Worm (Caenorhabditis elegans) whole organism, L1 larva: ENCODE results near the gene pes-10.

ENCODE experiments used
- C34B4.2 ChIP-seq: sonication (generic microtip); optimal IDR thresholded peaks from 2 replicates; lab custom pipeline; 2017; ENCODE audit warnings: mild to moderate bottlenecking, missing genetic modification characterization, missing compliant biosample characterization
- aly-2 ChIP-seq: fragments of 150-350 bp; optimal IDR thresholded peaks from 2 replicates; lab custom pipeline; 2014; ENCODE audit warnings: missing biosample characterization, missing genetic modification characterization
- ama-1 ChIP-seq: fragments of 150-350 bp; optimal IDR thresholded peaks from 2 replicates; lab custom pipeline; 2014
- ceh-8 ChIP-seq: fragments of 200-800 bp; sonication (Bioruptor generic); optimal IDR thresholded peaks from 2 replicates; lab custom pipeline; 2018; ENCODE audit warnings: mild to moderate bottlenecking, missing genetic modification characterization, moderate library complexity, missing compliant biosample characterization
- ceh-88 ChIP-seq: fragments of 200-800 bp; sonication (Bioruptor generic); IDR thresholded peaks from 2 replicates; pipeline ENCODE4 v1.3.6; 2022; ENCODE audit warnings: missing genetic modification characterization, missing compliant biosample characterization
- ceh-90 ChIP-seq: sonication (generic microtip); optimal IDR thresholded peaks from 2 replicates; lab custom pipeline; 2016; ENCODE audit warnings: missing genetic modification characterization, missing compliant biosample characterization
- ces-1 ChIP-seq: fragments of 150-350 bp; optimal IDR thresholded peaks from 2 replicates; lab custom pipeline; 2014; ENCODE audit warnings: missing biosample characterization, missing genetic modification reagents, missing genetic modification characterization
- dpl-1 ChIP-seq, 3 experiments: fragments of 150-350 bp in 2 of 3; sonication (generic microtip) in 1 of 3; optimal IDR thresholded peaks; 2 replicates each; lab custom pipeline; 2014 to 2017; ENCODE audit warnings: missing biosample characterization in 3 of 3, missing genetic modification characterization in 3 of 3, missing genetic modification reagents in 3 of 3
- dsc-1 ChIP-seq: sonication (generic microtip); optimal IDR thresholded peaks from 2 replicates; lab custom pipeline; 2016; ENCODE audit warnings: mild to moderate bottlenecking, missing genetic modification characterization, missing compliant biosample characterization
- efl-1 ChIP-seq, 4 experiments: fragments of 150-350 bp; optimal IDR thresholded peaks in 3 of 4; peaks in 1 of 4; 1 replicate in 1 of 4; 2 replicates in 3 of 4; lab custom pipeline; 2014; ENCODE audit warnings: missing biosample characterization in 2 of 4, missing genetic modification characterization in 2 of 4, missing genetic modification reagents in 2 of 4
- efl-3 ChIP-seq: fragments of 200-800 bp; sonication (Bioruptor generic); optimal IDR thresholded peaks from 2 replicates; lab custom pipeline; 2018; ENCODE audit warnings: mild to moderate bottlenecking, missing genetic modification characterization, missing compliant biosample characterization
- egl-13 ChIP-seq: sonication (generic microtip); optimal IDR thresholded peaks from 2 replicates; lab custom pipeline; 2016; ENCODE audit warnings: missing genotype, missing genetic modification reagents, missing genetic modification characterization, missing compliant biosample characterization
- elt-3 ChIP-seq, 6 experiments: fragments of 150-350 bp in 1 of 6; sonication (generic microtip); optimal IDR thresholded peaks; 2 replicates each; lab custom pipeline; 2017 to 2018; ENCODE audit warnings: missing biosample characterization in 6 of 6, missing genetic modification characterization in 6 of 6, inconsistent platforms in 1 of 6
- fos-1 ChIP-seq: fragments of 150-350 bp; optimal IDR thresholded peaks from 2 replicates; lab custom pipeline; 2014; ENCODE audit warnings: missing biosample characterization, missing genetic modification characterization
- grh-1 ChIP-seq: fragments of 200-800 bp; sonication (Bioruptor generic); IDR thresholded peaks from 2 replicates; pipeline ENCODE4 v1.3.6; 2022; ENCODE audit warnings: missing genetic modification reagents, missing genetic modification characterization, missing compliant biosample characterization
- hlh-4 ChIP-seq: sonication (generic microtip); optimal IDR thresholded peaks from 2 replicates; lab custom pipeline; 2016; ENCODE audit warnings: mild to moderate bottlenecking, missing genetic modification characterization, missing compliant biosample characterization
- irx-1 ChIP-seq: sonication (generic microtip); optimal IDR thresholded peaks from 2 replicates; lab custom pipeline; 2016; ENCODE audit warnings: missing genetic modification characterization, missing compliant biosample characterization
- isw-1 ChIP-seq: fragments of 200-800 bp; sonication (Bioruptor generic); IDR thresholded peaks from 2 replicates; pipeline ENCODE4 v1.3.6; 2022; ENCODE audit warnings: missing genetic modification characterization, missing compliant biosample characterization
- jun-1 ChIP-seq: fragments of 150-350 bp; optimal IDR thresholded peaks from 2 replicates; lab custom pipeline; 2014; ENCODE audit warnings: missing biosample characterization, missing genetic modification reagents, missing genetic modification characterization
- lin-13 ChIP-seq: fragments of 150-350 bp; optimal IDR thresholded peaks from 2 replicates; lab custom pipeline; 2014; ENCODE audit warnings: missing biosample characterization, missing genetic modification reagents, missing genetic modification characterization
- lsy-2 ChIP-seq, 2 experiments: fragments of 150-350 bp; optimal IDR thresholded peaks; 2 replicates each; lab custom pipeline; 2014; ENCODE audit warnings: missing biosample characterization in 2 of 2, missing genetic modification characterization in 2 of 2
- mef-2 ChIP-seq: fragments of 150-350 bp; optimal IDR thresholded peaks from 2 replicates; lab custom pipeline; 2014; ENCODE audit warnings: missing biosample characterization, missing genetic modification characterization
- mep-1 ChIP-seq: fragments of 150-350 bp; optimal IDR thresholded peaks from 2 replicates; lab custom pipeline; 2014; ENCODE audit warnings: missing biosample characterization, missing genetic modification characterization
- nhr-11 ChIP-seq: fragments of 150-350 bp; optimal IDR thresholded peaks from 2 replicates; lab custom pipeline; 2014; ENCODE audit warnings: missing biosample characterization, missing genetic modification characterization
- nhr-12 ChIP-seq: sonication (generic microtip); optimal IDR thresholded peaks from 2 replicates; lab custom pipeline; 2017; ENCODE audit warnings: missing biosample characterization, missing genetic modification characterization
- nhr-19 ChIP-seq: fragments of 200-800 bp; sonication (Bioruptor generic); conservative IDR thresholded peaks from 2 replicates; pipeline ENCODE4 v1.3.6; 2022; ENCODE audit warnings: missing genetic modification characterization, missing compliant biosample characterization
- nhr-20 ChIP-seq: sonication (generic microtip); optimal IDR thresholded peaks from 2 replicates; lab custom pipeline; 2016; ENCODE audit warnings: mild to moderate bottlenecking, missing genetic modification characterization, missing compliant biosample characterization
- nhr-237 ChIP-seq: fragments of 150-350 bp; optimal IDR thresholded peaks from 2 replicates; lab custom pipeline; 2014; ENCODE audit warnings: missing biosample characterization, missing genetic modification characterization
- nhr-71 ChIP-seq: sonication (generic microtip); optimal IDR thresholded peaks from 2 replicates; lab custom pipeline; 2016; ENCODE audit warnings: mild to moderate bottlenecking, missing genetic modification characterization, moderate library complexity, missing compliant biosample characterization
- nhr-76 ChIP-seq: sonication (generic microtip); optimal IDR thresholded peaks from 2 replicates; lab custom pipeline; 2017; ENCODE audit warnings: missing biosample characterization, missing genetic modification characterization
- nhr-84 ChIP-seq: sonication (generic microtip); optimal IDR thresholded peaks from 2 replicates; lab custom pipeline; 2017; ENCODE audit warnings: missing biosample characterization, missing genetic modification characterization
- nhr-85 ChIP-seq: sonication (generic microtip); peaks from one replicate; lab custom pipeline; 2016; ENCODE audit warnings: missing genetic modification characterization, inconsistent platforms, missing compliant biosample characterization
- nhr-90 ChIP-seq: sonication (generic microtip); optimal IDR thresholded peaks from 2 replicates; lab custom pipeline; 2016; ENCODE audit warnings: mild to moderate bottlenecking, missing genetic modification characterization, missing compliant biosample characterization; ENCODE audit not compliant: poor library complexity
- pax-3 ChIP-seq: fragments of 200-800 bp; sonication (Bioruptor generic); optimal IDR thresholded peaks from 2 replicates; lab custom pipeline; 2018; ENCODE audit warnings: mild to moderate bottlenecking, missing genetic modification characterization, moderate library complexity, missing compliant biosample characterization
- snu-23 ChIP-seq: sonication (generic microtip); optimal IDR thresholded peaks from 2 replicates; lab custom pipeline; 2016; ENCODE audit warnings: missing genetic modification characterization, missing compliant biosample characterization
- sptf-1 ChIP-seq: fragments of 150-350 bp; optimal IDR thresholded peaks from 2 replicates; lab custom pipeline; 2014; ENCODE audit warnings: missing biosample characterization, missing genetic modification characterization
- tlp-1 ChIP-seq: fragments of 150-350 bp; optimal IDR thresholded peaks from 2 replicates; lab custom pipeline; 2014; ENCODE audit warnings: missing biosample characterization, missing genetic modification characterization
- unc-30 ChIP-seq: sonication (generic microtip); optimal IDR thresholded peaks from 2 replicates; lab custom pipeline; 2017; ENCODE audit warnings: missing biosample characterization, missing genetic modification characterization
- vab-15 ChIP-seq: sonication (generic microtip); optimal IDR thresholded peaks from 2 replicates; lab custom pipeline; 2017; ENCODE audit warnings: missing genotype, mild to moderate bottlenecking, missing genetic modification characterization, missing compliant biosample characterization
- zag-1 ChIP-seq: fragments of 150-350 bp; optimal IDR thresholded peaks from 2 replicates; lab custom pipeline; 2014; ENCODE audit warnings: missing biosample characterization, missing genetic modification characterization
- zip-4 ChIP-seq: fragments of 200-800 bp; sonication (Bioruptor generic); optimal IDR thresholded peaks from 2 replicates; lab custom pipeline; 2018; ENCODE audit warnings: mild to moderate bottlenecking, missing genetic modification characterization, moderate library complexity, missing compliant biosample characterization
- ztf-11 ChIP-seq, 2 experiments: sonication (generic microtip); optimal IDR thresholded peaks; 2 replicates each; lab custom pipeline; 2016 to 2017; ENCODE audit warnings: missing genetic modification characterization in 2 of 2, missing biosample characterization in 1 of 2, missing compliant biosample characterization in 1 of 2

Gene pes-10

DNA sequence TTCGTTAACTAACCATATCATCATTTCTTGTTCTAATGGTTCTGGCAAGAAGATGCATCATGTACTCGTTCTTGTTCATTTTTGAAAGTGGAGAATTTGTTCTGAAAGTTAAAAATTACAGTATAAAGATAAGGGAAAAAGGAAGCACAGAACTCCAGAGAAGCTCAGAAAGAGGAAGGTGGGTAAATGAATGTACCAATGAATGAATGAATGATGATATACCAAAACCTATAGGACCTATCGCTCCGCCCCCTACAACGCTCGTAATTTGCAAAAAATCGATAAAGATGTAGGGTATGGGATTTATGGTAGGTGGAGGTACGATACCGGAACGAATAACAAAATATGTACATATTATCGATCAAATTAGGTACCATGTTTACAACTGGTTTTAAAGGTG is at the start of gene pes-10:
TSS of gene pes-10 (minus strand) at position 101 of the 400 bp plus-strand sequence.
- TF ChIP-seq nhr-76 (tag; lab: Kevin White, UChicago): no peak
- no peak for TF ChIP-seq C34B4.2 (tag; lab: Kevin White, UChicago)
- TF ChIP-seq elt-3 (tag; optimal IDR thresholded peaks at IDR 0.05; lab: Kevin White, UChicago): no peak
- no peak for TF ChIP-seq egl-13 (tag; lab: Kevin White, UChicago)
- TF ChIP-seq tlp-1 (tag; lab: Kevin White, UChicago): no peak
- TF ChIP-seq nhr-85: no peak
- no peak for TF ChIP-seq hlh-4 (tag; lab: Kevin White, UChicago)
- TF ChIP-seq irx-1: no peak
- no peak for TF ChIP-seq nhr-11 (tag; lab: Kevin White, UChicago)
- no peak for TF ChIP-seq ceh-88
- TF ChIP-seq grh-1 (GFP tag; lab: Robert Waterston, UW): no peak
- TF ChIP-seq dsc-1: no peak
- TF ChIP-seq aly-2 (tag; lab: Kevin White, UChicago): no peak
- TF ChIP-seq ceh-8 (GFP tag; lab: Kevin White, UChicago): no peak
- no peak for TF ChIP-seq zip-4 (GFP tag; lab: Kevin White, UChicago)
- TF ChIP-seq nhr-71 (tag; lab: Kevin White, UChicago): no peak
- TF ChIP-seq ceh-90 (tag; lab: Kevin White, UChicago): no peak
- no peak for TF ChIP-seq zag-1 (tag; lab: Kevin White, UChicago)
- no peak for TF ChIP-seq nhr-20 (tag; lab: Kevin White, UChicago)
- no peak for TF ChIP-seq ces-1 (GFP tag; lab: Kevin White, UChicago)
- TF ChIP-seq, all 84 proteins: peak for 0

DNA sequence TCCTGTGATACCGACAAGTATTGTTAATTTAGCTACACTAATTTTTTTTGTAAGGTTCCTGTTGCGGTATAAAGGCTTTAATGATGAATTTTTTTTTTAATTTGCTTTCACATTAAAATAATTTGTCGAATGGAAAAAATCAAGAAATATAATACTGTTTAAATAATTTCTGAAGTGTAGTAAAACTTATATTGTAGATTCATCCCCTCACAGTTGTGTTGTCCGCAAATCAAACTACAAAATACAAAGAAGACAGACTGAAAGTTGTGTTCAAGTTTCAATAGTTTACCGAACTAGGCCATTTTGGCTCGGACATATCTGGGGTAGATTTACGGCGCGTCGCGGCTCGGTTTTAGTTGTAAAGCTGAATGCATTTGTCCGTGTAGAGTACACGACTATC is 49.7 kb upstream of the pes-10 start:
- no peak for TF ChIP-seq aly-2 (tag; lab: Kevin White, UChicago)
- no peak for TF ChIP-seq snu-23
- no peak for TF ChIP-seq nhr-85
- TF ChIP-seq sptf-1 (tag; lab: Kevin White, UChicago): no peak
- TF ChIP-seq mef-2 (tag; lab: Kevin White, UChicago): no peak
- no peak for TF ChIP-seq nhr-12 (tag; lab: Kevin White, UChicago)
- TF ChIP-seq nhr-90 (tag; lab: Kevin White, UChicago): no peak
- no peak for TF ChIP-seq dsc-1
- no peak for TF ChIP-seq efl-1 (optimal IDR thresholded peaks at IDR 0.05; lab: Kevin White, UChicago)
- TF ChIP-seq efl-1 (GFP tag; optimal IDR thresholded peaks at IDR 0.05 in 1 of 2; lab: Kevin White, UChicago): peak in 1 of 2 experiments; percentile 69

DNA sequence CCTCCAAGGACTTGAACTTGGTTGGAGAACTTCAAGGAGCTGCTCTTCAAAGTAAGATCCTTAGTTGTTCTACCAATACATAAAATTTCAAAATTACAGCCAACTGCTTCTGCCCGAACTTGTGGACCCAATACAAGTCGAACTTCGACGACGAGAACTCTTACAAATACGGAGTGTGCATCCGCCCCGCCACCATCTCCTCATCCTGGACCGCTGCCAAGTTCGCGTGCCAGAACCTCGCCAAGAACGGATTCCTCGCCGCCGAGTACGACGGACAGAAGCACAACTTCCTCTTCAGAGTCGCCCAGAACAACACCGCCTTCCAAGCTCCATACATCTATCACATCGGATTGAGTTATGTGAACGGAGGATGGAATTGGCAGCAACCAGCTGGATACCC is 49.0 kb upstream of the pes-10 start:
- TF ChIP-seq nhr-19 (GFP tag; lab: Robert Waterston, UW) (no peak), efl-3 (GFP tag; lab: Kevin White, UChicago) (no peak), unc-30 (tag; lab: Kevin White, UChicago) (no peak), jun-1 (tag; lab: Kevin White, UChicago) (no peak), nhr-20 (tag; lab: Kevin White, UChicago) (no peak), fos-1 (tag; lab: Kevin White, UChicago) (no peak), ama-1 (lab: Kevin White, UChicago) (no peak), isw-1 (no peak), lin-13 (GFP tag; lab: Kevin White, UChicago) (no peak), ceh-90 (tag; lab: Kevin White, UChicago) (no peak), dpl-1 (GFP tag; optimal IDR thresholded peaks at IDR 0.05; lab: Kevin White, UChicago) (no peak), efl-1 (optimal IDR thresholded peaks at IDR 0.05; lab: Kevin White, UChicago) (no peak), efl-1 (GFP tag; optimal IDR thresholded peaks at IDR 0.05 in 1 of 2; lab: Kevin White, UChicago) (no peak), ztf-11 (tag; optimal IDR thresholded peaks at IDR 0.05; lab: Kevin White, UChicago) (no peak), mep-1 (tag; lab: Kevin White, UChicago) (no peak), nhr-84 (no peak), lsy-2 (tag; optimal IDR thresholded peaks at IDR 0.05; lab: Kevin White, UChicago) (no peak), vab-15 (no peak), nhr-237 (tag; lab: Kevin White, UChicago) (no peak), pax-3 (tag; lab: Kevin White, UChicago) (no peak)
